Worm (Caenorhabditis elegans) whole organism, L1 larva: ENCODE results near the gene sas-5.

Experiments
- C04F5.9 ChIP-seq: sonication (generic microtip); optimal IDR thresholded peaks from 2 replicates; lab custom pipeline; 2016; ENCODE audit warnings: missing genetic modification characterization, missing compliant biosample characterization
- C16A3.4 ChIP-seq: fragments of 150-350 bp; optimal IDR thresholded peaks from 2 replicates; lab custom pipeline; 2014; ENCODE audit warnings: missing biosample characterization, missing genetic modification characterization
- aha-1 ChIP-seq: fragments of 150-350 bp; optimal IDR thresholded peaks from 2 replicates; lab custom pipeline; 2014; ENCODE audit warnings: missing biosample characterization, missing genetic modification characterization
- aly-2 ChIP-seq: fragments of 150-350 bp; optimal IDR thresholded peaks from 2 replicates; lab custom pipeline; 2014; ENCODE audit warnings: missing biosample characterization, missing genetic modification characterization
- ceh-63 ChIP-seq: fragments of 200-800 bp; sonication (Bioruptor generic); optimal IDR thresholded peaks from 2 replicates; lab custom pipeline; 2018; ENCODE audit warnings: mild to moderate bottlenecking, missing genetic modification characterization, missing compliant biosample characterization
- ceh-88 ChIP-seq: fragments of 200-800 bp; sonication (Bioruptor generic); IDR thresholded peaks from 2 replicates; pipeline ENCODE4 v1.3.6; 2022; ENCODE audit warnings: missing genetic modification characterization, missing compliant biosample characterization
- efl-1 ChIP-seq, 4 experiments: fragments of 150-350 bp; optimal IDR thresholded peaks in 3 of 4; peaks in 1 of 4; 1 replicate in 1 of 4; 2 replicates in 3 of 4; lab custom pipeline; 2014; ENCODE audit warnings: missing biosample characterization in 2 of 4, missing genetic modification characterization in 2 of 4, missing genetic modification reagents in 2 of 4
- egl-27 ChIP-seq, 2 experiments: fragments of 150-350 bp in 1 of 2; sonication (generic microtip); optimal IDR thresholded peaks; 3 replicates each; lab custom pipeline; 2017 to 2018; ENCODE audit warnings: missing biosample characterization in 2 of 2, missing genetic modification characterization in 2 of 2, missing genetic modification reagents in 2 of 2
- elt-2 ChIP-seq: sonication (generic microtip); optimal IDR thresholded peaks from 2 replicates; lab custom pipeline; 2016; ENCODE audit warnings: missing genetic modification characterization, mild to moderate bottlenecking, inconsistent platforms, missing compliant biosample characterization, missing genetic modification reagents
- fkh-10 ChIP-seq: sonication (generic microtip); optimal IDR thresholded peaks from 2 replicates; lab custom pipeline; 2017; ENCODE audit warnings: missing biosample characterization, missing genetic modification reagents, missing genetic modification characterization
- fos-1 ChIP-seq: fragments of 150-350 bp; optimal IDR thresholded peaks from 2 replicates; lab custom pipeline; 2014; ENCODE audit warnings: missing biosample characterization, missing genetic modification characterization
- hlh-17 ChIP-seq: fragments of 200-800 bp; sonication (Bioruptor generic); optimal IDR thresholded peaks from 2 replicates; lab custom pipeline; 2018; ENCODE audit warnings: missing genetic modification characterization, mild to moderate bottlenecking, missing compliant biosample characterization, moderate library complexity, borderline replicate concordance
- hpl-2 ChIP-seq: fragments of 150-350 bp; optimal IDR thresholded peaks from 2 replicates; lab custom pipeline; 2014; ENCODE audit warnings: missing biosample characterization, missing genetic modification reagents, missing genetic modification characterization
- lin-13 ChIP-seq: fragments of 150-350 bp; optimal IDR thresholded peaks from 2 replicates; lab custom pipeline; 2014; ENCODE audit warnings: missing biosample characterization, missing genetic modification reagents, missing genetic modification characterization
- lin-39 ChIP-seq: fragments of 150-350 bp; optimal IDR thresholded peaks from 2 replicates; lab custom pipeline; 2014; ENCODE audit warnings: missing biosample characterization, missing genetic modification reagents, missing genetic modification characterization
- mab-9 ChIP-seq: fragments of 200-800 bp; sonication (Bioruptor generic); IDR thresholded peaks from 2 replicates; pipeline ENCODE4 v1.3.6; 2022; ENCODE audit warnings: missing genetic modification reagents, missing genetic modification characterization, missing compliant biosample characterization
- mdl-1 ChIP-seq, 2 experiments: fragments of 150-350 bp; optimal IDR thresholded peaks; 2 replicates each; lab custom pipeline; 2014 to 2017; ENCODE audit warnings: missing biosample characterization in 2 of 2, missing genetic modification characterization in 2 of 2, inconsistent platforms in 1 of 2
- mef-2 ChIP-seq: fragments of 150-350 bp; optimal IDR thresholded peaks from 2 replicates; lab custom pipeline; 2014; ENCODE audit warnings: missing biosample characterization, missing genetic modification characterization
- nhr-12 ChIP-seq: sonication (generic microtip); optimal IDR thresholded peaks from 2 replicates; lab custom pipeline; 2017; ENCODE audit warnings: missing biosample characterization, missing genetic modification characterization
- nhr-20 ChIP-seq: sonication (generic microtip); optimal IDR thresholded peaks from 2 replicates; lab custom pipeline; 2016; ENCODE audit warnings: mild to moderate bottlenecking, missing genetic modification characterization, missing compliant biosample characterization
- nhr-76 ChIP-seq: sonication (generic microtip); optimal IDR thresholded peaks from 2 replicates; lab custom pipeline; 2017; ENCODE audit warnings: missing biosample characterization, missing genetic modification characterization
- nhr-77 ChIP-seq: fragments of 150-350 bp; optimal IDR thresholded peaks from 2 replicates; lab custom pipeline; 2014; ENCODE audit warnings: missing biosample characterization, missing genetic modification characterization
- nhr-84 ChIP-seq: sonication (generic microtip); optimal IDR thresholded peaks from 2 replicates; lab custom pipeline; 2017; ENCODE audit warnings: missing biosample characterization, missing genetic modification characterization
- nhr-90 ChIP-seq: sonication (generic microtip); optimal IDR thresholded peaks from 2 replicates; lab custom pipeline; 2016; ENCODE audit warnings: mild to moderate bottlenecking, missing genetic modification characterization, missing compliant biosample characterization; ENCODE audit not compliant: poor library complexity
- rnt-1 ChIP-seq: sonication (generic microtip); optimal IDR thresholded peaks from 2 replicates; lab custom pipeline; 2016; ENCODE audit warnings: mild to moderate bottlenecking, missing genetic modification characterization, moderate library complexity, missing compliant biosample characterization
- snu-23 ChIP-seq: sonication (generic microtip); optimal IDR thresholded peaks from 2 replicates; lab custom pipeline; 2016; ENCODE audit warnings: missing genetic modification characterization, missing compliant biosample characterization
- tbx-2 ChIP-seq: sonication (generic microtip); optimal IDR thresholded peaks from 2 replicates; lab custom pipeline; 2016; ENCODE audit warnings: missing genetic modification characterization, missing compliant biosample characterization
- tlp-1 ChIP-seq: fragments of 150-350 bp; optimal IDR thresholded peaks from 2 replicates; lab custom pipeline; 2014; ENCODE audit warnings: missing biosample characterization, missing genetic modification characterization
- unc-30 ChIP-seq: sonication (generic microtip); optimal IDR thresholded peaks from 2 replicates; lab custom pipeline; 2017; ENCODE audit warnings: missing biosample characterization, missing genetic modification characterization
- unc-86 ChIP-seq: sonication (generic microtip); optimal IDR thresholded peaks from 2 replicates; lab custom pipeline; 2016; ENCODE audit warnings: missing genetic modification characterization, missing compliant biosample characterization
- zip-4 ChIP-seq: fragments of 200-800 bp; sonication (Bioruptor generic); optimal IDR thresholded peaks from 2 replicates; lab custom pipeline; 2018; ENCODE audit warnings: mild to moderate bottlenecking, missing genetic modification characterization, moderate library complexity, missing compliant biosample characterization

Gene sas-5

ce11 chrV:11585122-11585521, 25.4 kb upstream of the sas-5 start (continued):
- TF ChIP-seq egl-27 (tag; optimal IDR thresholded peaks at IDR 0.05; lab: Kevin White, UChicago) (no peak), rnt-1 (no peak), nhr-77 (tag; lab: Kevin White, UChicago) (no peak), nhr-90 (tag; lab: Kevin White, UChicago) (peak; percentile 62), mef-2 (tag; lab: Kevin White, UChicago) (no peak), tlp-1 (tag; lab: Kevin White, UChicago) (no peak), tbx-2 (tag; lab: Kevin White, UChicago) (no peak), nhr-84 (tag; lab: Kevin White, UChicago) (no peak), lin-13 (GFP tag; lab: Kevin White, UChicago) (no peak), lin-39 (tag; lab: Kevin White, UChicago) (no peak), nhr-12 (tag; lab: Kevin White, UChicago) (no peak), aha-1 (no peak), mdl-1 (tag; optimal IDR thresholded peaks at IDR 0.05; lab: Kevin White, UChicago) (no peak), snu-23 (GFP tag; lab: Kevin White, UChicago) (no peak), nhr-20 (tag; lab: Kevin White, UChicago) (peak; percentile 75), hpl-2 (peak; percentile 56)

DNA sequence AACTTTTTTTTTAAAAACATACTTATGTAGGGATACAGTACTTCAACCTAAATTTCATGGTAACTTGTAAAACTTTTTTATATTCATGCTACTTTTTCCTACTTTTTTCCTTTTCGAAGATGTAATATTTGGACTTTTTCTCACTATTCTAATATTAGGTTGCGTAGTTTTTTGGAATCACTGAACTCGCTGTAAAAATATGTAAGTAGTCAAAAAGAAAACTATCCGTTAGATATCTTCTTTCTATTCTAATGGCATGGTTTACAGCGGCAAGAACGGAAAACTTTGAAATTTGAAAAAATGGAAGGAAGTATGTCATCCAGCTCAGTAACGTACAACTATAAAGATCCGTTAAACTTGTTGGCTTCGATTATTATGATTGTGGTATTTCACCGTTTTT, 21.1 kb upstream of the sas-5 start, which contains the start of gene srx-82:
TSS of gene srx-82 (plus strand) at position 301 of the 400 bp plus-strand sequence.
- no peak for TF ChIP-seq unc-30 (tag; lab: Kevin White, UChicago)
- TF ChIP-seq tlp-1 (tag; lab: Kevin White, UChicago) = no peak

DNA sequence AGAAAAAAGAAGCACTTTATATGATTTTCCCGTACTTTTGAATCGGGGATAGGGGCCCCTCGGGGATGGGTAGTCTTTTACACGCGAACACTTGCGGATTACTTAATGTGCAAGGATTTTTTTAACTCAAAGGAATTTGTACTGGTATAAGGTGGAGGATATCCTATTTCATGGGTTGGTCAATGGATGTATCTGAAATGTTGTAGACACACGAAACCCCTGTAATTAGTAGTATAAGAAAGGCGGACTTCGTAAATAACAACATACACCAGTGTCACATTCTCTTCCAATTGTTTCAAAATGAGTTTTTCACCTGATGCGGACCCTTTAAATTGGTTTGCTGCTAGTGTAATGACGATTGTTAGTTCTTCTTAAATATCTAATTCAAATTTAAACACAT, 17.1 kb upstream of the sas-5 start, which contains the start of gene srx-80:
TSS of gene srx-80 (plus strand) at position 301 of the 400 bp plus-strand sequence.
- TF ChIP-seq mdl-1 (tag; optimal IDR thresholded peaks at IDR 0.05; lab: Kevin White, UChicago) (no peak), efl-1 (optimal IDR thresholded peaks at IDR 0.05; lab: Kevin White, UChicago) (no peak), efl-1 (GFP tag; optimal IDR thresholded peaks at IDR 0.05 in 1 of 2; lab: Kevin White, UChicago) (peak in 1 of 2 experiments; percentile 75)

ce11 chrV:11593888-11594287, 16.6 kb upstream of the sas-5 start:
- TF ChIP-seq ceh-88 (no peak), fos-1 (no peak), C16A3.4 (tag; lab: Kevin White, UChicago) (no peak), aly-2 (no peak)

DNA sequence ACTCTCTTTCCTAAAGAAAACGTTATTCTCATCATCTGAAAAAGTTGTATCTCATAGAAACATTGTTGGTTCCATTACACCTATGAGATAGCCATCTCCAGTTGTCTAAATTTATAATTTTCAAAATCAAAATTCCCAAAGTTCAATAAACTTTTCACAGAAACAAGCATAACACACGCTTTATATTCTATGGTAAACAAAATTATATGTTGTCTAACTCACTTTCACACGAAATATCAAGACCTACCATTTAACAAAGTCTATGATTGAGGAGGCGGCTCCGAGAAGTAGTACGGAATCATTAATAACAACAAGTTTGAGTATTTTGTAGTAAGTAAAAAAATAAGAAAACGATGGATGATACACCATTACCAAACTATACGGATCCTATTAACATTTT, 11.7 kb upstream of the sas-5 start, which contains the start of gene srx-84:
TSS of gene srx-84 (plus strand) at position 301 of the 400 bp plus-strand sequence.
- TF ChIP-seq C04F5.9 (no peak), hlh-17 (GFP tag; lab: Kevin White, UChicago) (no peak), nhr-76 (tag; lab: Kevin White, UChicago) (no peak), ceh-63 (GFP tag; lab: Kevin White, UChicago) (no peak), nhr-84 (tag; lab: Kevin White, UChicago) (no peak), tbx-2 (tag; lab: Kevin White, UChicago) (no peak), unc-86 (no peak), fkh-10 (GFP tag; lab: Kevin White, UChicago) (no peak)

ce11 chrV:11600800-11601199, 9.7 kb upstream of the sas-5 start, which contains the start of gene F35B12.9:
F35B12.9 (plus strand) TSS chrV:11601171.
- TF ChIP-seq lin-39 (tag; lab: Kevin White, UChicago) (no peak), efl-1 (optimal IDR thresholded peaks at IDR 0.05; lab: Kevin White, UChicago) (no peak), efl-1 (GFP tag; optimal IDR thresholded peaks at IDR 0.05 in 1 of 2; lab: Kevin White, UChicago) (peak in 1 of 2 experiments; percentile 60), mab-9 (GFP tag; lab: Robert Waterston, UW) (no peak)

ce11 chrV:11604484-11604883, 6.1 kb upstream of the sas-5 start, which contains the start of gene dhs-20:
dhs-20 (minus strand) TSS chrV:11604563.
- TF ChIP-seq elt-2 (tag; lab: Kevin White, UChicago) (peak; percentile 68), zip-4 (GFP tag; lab: Kevin White, UChicago) (no peak)
